Worm (Caenorhabditis elegans) whole organism, L2 larva: ENCODE results near the gene srj-4.
A peak's percentile ranks its signal among the peaks of the same experiment; 100 is the strongest.

Experiments
- C34F6.9 ChIP-seq: fragments of 150-350 bp; optimal IDR thresholded peaks from 2 replicates; lab custom pipeline; 2014; ENCODE audit warnings: missing biosample characterization, missing genetic modification characterization
- F13H6.1 ChIP-seq: sonication (generic microtip); optimal IDR thresholded peaks from 2 replicates; lab custom pipeline; 2016; ENCODE audit warnings: missing genetic modification characterization, missing compliant biosample characterization
- R02D3.7 ChIP-seq: fragments of 150-350 bp; optimal IDR thresholded peaks from 2 replicates; lab custom pipeline; 2014; ENCODE audit warnings: missing biosample characterization, missing genetic modification characterization
- ZK546.5 ChIP-seq: sonication (generic microtip); optimal IDR thresholded peaks from 2 replicates; lab custom pipeline; 2017; ENCODE audit warnings: missing biosample characterization, missing genetic modification characterization
- alr-1 ChIP-seq: fragments of 150-350 bp; optimal IDR thresholded peaks from 2 replicates; lab custom pipeline; 2014; ENCODE audit warnings: missing biosample characterization, missing genetic modification characterization
- aly-2 ChIP-seq: fragments of 150-350 bp; optimal IDR thresholded peaks from 2 replicates; lab custom pipeline; 2014; ENCODE audit warnings: missing biosample characterization, missing genetic modification characterization
- ama-1 ChIP-seq: fragments of 150-350 bp; optimal IDR thresholded peaks from 2 replicates; lab custom pipeline; 2018; ENCODE audit warnings: inconsistent platforms
- blmp-1 ChIP-seq: sonication (generic microtip); optimal IDR thresholded peaks from 2 replicates; lab custom pipeline; 2017; ENCODE audit warnings: missing genetic modification characterization, mild to moderate bottlenecking, missing compliant biosample characterization, antibody characterized with exemption, moderate library complexity; ENCODE audit not compliant: insufficient read depth
- egl-27 ChIP-seq: sonication (generic microtip); optimal IDR thresholded peaks from 3 replicates; lab custom pipeline; 2017; ENCODE audit warnings: missing biosample characterization, missing genetic modification reagents, missing genetic modification characterization
- elt-1 ChIP-seq: fragments of 150-350 bp; optimal IDR thresholded peaks from 2 replicates; lab custom pipeline; 2014; ENCODE audit warnings: missing biosample characterization, missing genetic modification characterization
- elt-3 ChIP-seq: sonication (generic microtip); optimal IDR thresholded peaks from 2 replicates; lab custom pipeline; 2017; ENCODE audit warnings: missing biosample characterization, missing genetic modification characterization
- fos-1 ChIP-seq: fragments of 150-350 bp; optimal IDR thresholded peaks from 2 replicates; lab custom pipeline; 2014; ENCODE audit warnings: missing biosample characterization, missing genetic modification characterization
- gmeb-1 ChIP-seq: fragments of 150-350 bp; optimal IDR thresholded peaks from 2 replicates; lab custom pipeline; 2014; ENCODE audit warnings: missing biosample characterization, missing genetic modification characterization
- lin-13 ChIP-seq: fragments of 150-350 bp; optimal IDR thresholded peaks from 2 replicates; lab custom pipeline; 2014; ENCODE audit warnings: missing biosample characterization, missing genetic modification reagents, missing genetic modification characterization
- lin-39 ChIP-seq: fragments of 150-350 bp; optimal IDR thresholded peaks from 2 replicates; lab custom pipeline; 2014; ENCODE audit warnings: missing biosample characterization, missing genetic modification reagents, missing genetic modification characterization
- lsy-2 ChIP-seq, 2 experiments: fragments of 150-350 bp in 1 of 2; sonication (generic microtip) in 1 of 2; optimal IDR thresholded peaks; 2 replicates each; lab custom pipeline; 2014 to 2017; ENCODE audit warnings: missing biosample characterization in 2 of 2, missing genetic modification characterization in 2 of 2
- mab-5 ChIP-seq: fragments of 150-350 bp; optimal IDR thresholded peaks from 2 replicates; lab custom pipeline; 2014; ENCODE audit warnings: missing biosample characterization, missing genetic modification characterization
- mdl-1 ChIP-seq, 2 experiments: fragments of 150-350 bp in 1 of 2; sonication (generic microtip) in 1 of 2; optimal IDR thresholded peaks; 2 replicates each; lab custom pipeline; 2017; ENCODE audit warnings: missing biosample characterization in 2 of 2, missing genetic modification characterization in 2 of 2
- nhr-129 ChIP-seq: fragments of 150-350 bp; optimal IDR thresholded peaks from 2 replicates; lab custom pipeline; 2014; ENCODE audit warnings: missing biosample characterization, missing genetic modification characterization
- nhr-21 ChIP-seq: fragments of 150-350 bp; optimal IDR thresholded peaks from 2 replicates; lab custom pipeline; 2014; ENCODE audit warnings: missing biosample characterization, missing genetic modification characterization
- nhr-23 ChIP-seq: fragments of 150-350 bp; optimal IDR thresholded peaks from 2 replicates; lab custom pipeline; 2014; ENCODE audit warnings: missing biosample characterization, missing genetic modification reagents, missing genetic modification characterization
- nhr-237 ChIP-seq: fragments of 150-350 bp; optimal IDR thresholded peaks from 2 replicates; lab custom pipeline; 2014; ENCODE audit warnings: missing biosample characterization, missing genetic modification characterization
- nhr-25 ChIP-seq: fragments of 150-350 bp; sonication (generic microtip); optimal IDR thresholded peaks from 3 replicates; lab custom pipeline; 2014; ENCODE audit warnings: missing biosample characterization, missing genetic modification characterization
- nhr-6 ChIP-seq: fragments of 150-350 bp; optimal IDR thresholded peaks from 2 replicates; lab custom pipeline; 2014; ENCODE audit warnings: missing biosample characterization, missing genetic modification characterization
- nhr-77 ChIP-seq: fragments of 150-350 bp; optimal IDR thresholded peaks from 2 replicates; lab custom pipeline; 2014; ENCODE audit warnings: missing biosample characterization, missing genetic modification characterization
- peb-1 ChIP-seq: fragments of 150-350 bp; optimal IDR thresholded peaks from 2 replicates; lab custom pipeline; 2014; ENCODE audit warnings: missing biosample characterization, missing genetic modification characterization
- sem-4 ChIP-seq: fragments of 150-350 bp; optimal IDR thresholded peaks from 2 replicates; lab custom pipeline; 2014; ENCODE audit warnings: missing biosample characterization, missing genetic modification reagents, missing genetic modification characterization
- skn-1 ChIP-seq: sonication (generic microtip); optimal IDR thresholded peaks from 2 replicates; lab custom pipeline; 2017; ENCODE audit warnings: missing biosample characterization, missing genetic modification characterization
- sma-3 ChIP-seq: sonication (generic microtip); optimal IDR thresholded peaks from 2 replicates; lab custom pipeline; 2016; ENCODE audit warnings: missing genetic modification reagents, missing genetic modification characterization, missing compliant biosample characterization
- sma-9 ChIP-seq, 2 experiments: fragments of 150-350 bp in 1 of 2; sonication (generic microtip) in 1 of 2; optimal IDR thresholded peaks; 2 replicates each; lab custom pipeline; 2014 to 2016; ENCODE audit warnings: missing genetic modification characterization in 2 of 2, mild to moderate bottlenecking in 1 of 2, missing biosample characterization in 1 of 2, missing compliant biosample characterization in 1 of 2, missing genetic modification reagents in 1 of 2, moderate library complexity in 1 of 2
- unc-39 ChIP-seq: fragments of 150-350 bp; optimal IDR thresholded peaks from 2 replicates; lab custom pipeline; 2014; ENCODE audit warnings: missing biosample characterization, missing genetic modification characterization
- unc-62 ChIP-seq: fragments of 150-350 bp; optimal IDR thresholded peaks from 2 replicates; lab custom pipeline; 2014; ENCODE audit warnings: missing biosample characterization, missing genetic modification reagents, missing genetic modification characterization
- zag-1 ChIP-seq: fragments of 150-350 bp; optimal IDR thresholded peaks from 2 replicates; lab custom pipeline; 2014; ENCODE audit warnings: missing biosample characterization, missing genetic modification characterization
- ztf-1 ChIP-seq: fragments of 200-800 bp; sonication (Bioruptor generic); conservative IDR thresholded peaks from 2 replicates; pipeline ENCODE4 v1.3.6; 2022; ENCODE audit warnings: missing genetic modification characterization, missing compliant biosample characterization
- ztf-11 ChIP-seq: sonication (generic microtip); optimal IDR thresholded peaks from 2 replicates; lab custom pipeline; 2017; ENCODE audit warnings: missing biosample characterization, missing genetic modification characterization
- ztf-4 ChIP-seq: fragments of 150-350 bp; optimal IDR thresholded peaks from 2 replicates; lab custom pipeline; 2014; ENCODE audit warnings: missing biosample characterization, missing genetic modification characterization

Gene srj-4

DNA sequence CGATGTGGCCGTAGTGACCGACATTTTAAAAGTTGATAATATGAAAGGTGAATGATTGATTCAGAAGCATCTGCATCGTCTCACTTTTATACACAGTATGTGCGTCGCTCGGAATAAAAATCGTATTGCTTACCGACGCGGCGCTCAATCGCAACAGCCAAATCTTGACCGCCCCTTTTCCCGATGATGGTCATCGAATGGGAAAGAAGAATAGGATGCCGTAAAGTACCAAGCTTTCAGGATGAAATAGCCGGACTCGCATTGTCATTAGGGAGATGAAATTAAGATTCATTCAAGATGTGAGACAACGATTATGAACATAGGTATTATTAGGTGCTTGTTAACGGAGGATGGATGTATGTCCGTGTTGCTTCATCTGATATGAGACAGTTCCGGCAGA, 35.5 kb downstream of the srj-4 start, which contains the start of gene lon-3:
lon-3 (minus strand) TSS at position 101 of the 400 bp plus-strand sequence.
- TF ChIP-seq R02D3.7 (tag; lab: Kevin White, UChicago) (no peak), lin-39 (tag; lab: Kevin White, UChicago) (no peak), sma-9 (GFP tag; optimal IDR thresholded peaks at IDR 0.05; lab: Kevin White, UChicago) (no peak), sma-9 (tag; optimal IDR thresholded peaks at IDR 0.05; lab: Kevin White, UChicago) (no peak), nhr-237 (tag; lab: Kevin White, UChicago) (no peak), alr-1 (tag; lab: Kevin White, UChicago) (no peak), elt-3 (no peak), ZK546.5 (no peak), skn-1 (tag; lab: Kevin White, UChicago) (no peak), peb-1 (no peak), C34F6.9 (tag; lab: Kevin White, UChicago) (no peak)

- TF ChIP-seq nhr-25 (tag; lab: Kevin White, UChicago) (no peak), gmeb-1 (tag; lab: Kevin White, UChicago) (no peak), sem-4 (tag; lab: Kevin White, UChicago) (peak; percentile 3), ZK546.5 (no peak), nhr-23 (tag; lab: Kevin White, UChicago) (no peak), egl-27 (tag; lab: Kevin White, UChicago) (peak; percentile 27), fos-1 (tag; lab: Kevin White, UChicago) (peak; percentile 9), sma-9 (GFP tag; optimal IDR thresholded peaks at IDR 0.05; lab: Kevin White, UChicago) (peak; percentile 77), sma-9 (tag; optimal IDR thresholded peaks at IDR 0.05; lab: Kevin White, UChicago) (no peak), C34F6.9 (tag; lab: Kevin White, UChicago) (no peak), unc-39 (no peak), nhr-77 (tag; lab: Kevin White, UChicago) (no peak), ama-1 (lab: Kevin White, UChicago) (no peak), blmp-1 (tag; lab: Kevin White, UChicago) (no peak), alr-1 (tag; lab: Kevin White, UChicago) (no peak), elt-3 (no peak), nhr-237 (tag; lab: Kevin White, UChicago) (no peak), nhr-129 (tag; lab: Kevin White, UChicago) (no peak), R02D3.7 (tag; lab: Kevin White, UChicago) (no peak), lin-13 (GFP tag; lab: Kevin White, UChicago) (no peak), mab-5 (tag; lab: Kevin White, UChicago) (no peak), ztf-11 (no peak), aly-2 (tag; lab: Kevin White, UChicago) (no peak), sma-3 (GFP tag; lab: Kevin White, UChicago) (peak; percentile 78), nhr-21 (tag; lab: Kevin White, UChicago) (peak; percentile 80), F13H6.1 (no peak), unc-62 (no peak), ztf-1 (GFP tag; lab: Robert Waterston, UW) (no peak)
- TF ChIP-seq, all 48 proteins: peak for 6
These were observed 36.5 kb downstream of the srj-4 start for ce11 chrV:12199474-12199873.

- TF ChIP-seq R02D3.7 (tag; lab: Kevin White, UChicago): no peak
- no peak for TF ChIP-seq mdl-1 (tag; optimal IDR thresholded peaks at IDR 0.05; lab: Kevin White, UChicago)
- no peak for TF ChIP-seq unc-62
- TF ChIP-seq aly-2 (tag; lab: Kevin White, UChicago): no peak
- no peak for TF ChIP-seq nhr-6
- peak; percentile 1 for TF ChIP-seq sma-9 (GFP tag; optimal IDR thresholded peaks at IDR 0.05; lab: Kevin White, UChicago)
- TF ChIP-seq sma-9 (tag; optimal IDR thresholded peaks at IDR 0.05; lab: Kevin White, UChicago): no peak
- TF ChIP-seq egl-27 (tag; lab: Kevin White, UChicago): no peak
- TF ChIP-seq elt-1: no peak
These were observed 45.7 kb downstream of the srj-4 start for ce11 chrV:12208678-12209077.

DNA sequence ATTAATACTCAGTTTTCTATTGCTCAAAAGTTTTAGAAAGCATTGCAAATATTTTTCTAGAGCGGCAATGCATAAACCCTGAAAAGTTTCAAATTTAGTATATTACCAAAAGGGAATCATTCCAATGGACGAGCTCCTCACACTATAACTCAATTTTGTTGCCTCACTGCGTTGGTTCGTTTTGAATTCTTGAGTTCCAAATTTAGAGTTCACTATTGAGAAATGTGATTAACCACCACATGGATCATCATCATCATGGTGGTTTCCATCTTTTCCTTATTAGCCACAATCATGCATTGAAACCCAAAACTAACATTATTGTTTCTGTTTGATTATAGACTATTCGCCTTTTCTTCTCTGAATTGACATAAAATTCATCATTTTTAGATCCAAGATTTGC, 46.9 kb downstream of the srj-4 start:
- TF ChIP-seq ZK546.5 (no peak), C34F6.9 (tag; lab: Kevin White, UChicago) (no peak), sma-9 (GFP tag; optimal IDR thresholded peaks at IDR 0.05; lab: Kevin White, UChicago) (no peak), sma-9 (tag; optimal IDR thresholded peaks at IDR 0.05; lab: Kevin White, UChicago) (no peak), mab-5 (tag; lab: Kevin White, UChicago) (no peak), aly-2 (tag; lab: Kevin White, UChicago) (no peak), zag-1 (no peak), sma-3 (GFP tag; lab: Kevin White, UChicago) (no peak), lsy-2 (tag; optimal IDR thresholded peaks at IDR 0.05; lab: Kevin White, UChicago) (no peak), ama-1 (lab: Kevin White, UChicago) (no peak), alr-1 (tag; lab: Kevin White, UChicago) (no peak), egl-27 (tag; lab: Kevin White, UChicago) (no peak), nhr-25 (tag; lab: Kevin White, UChicago) (no peak), ztf-4 (tag; lab: Kevin White, UChicago) (no peak), nhr-6 (no peak), unc-62 (no peak)
